Fruit fly (Drosophila melanogaster): Measurements from ENCODE around the gene GNBP3.

dm6 chr3L:8964458-8964857 lies 9.6 kb downstream of the GNBP3 start, which contains the start of gene ValRS-m:
- TF ChIP-seq CG10348 (GFP tag; IDR thresholded peaks at IDR 0.05) (no peak), Snoo (tag; optimal IDR thresholded peaks at IDR 0.05) (no peak), EcR (GFP tag; optimal IDR thresholded peaks at IDR 0.05) (no peak), CG15710 (tag; optimal IDR thresholded peaks at IDR 0.05) (no peak), CG32121 (GFP tag; IDR thresholded peaks at IDR 0.05) (no peak), fd96Ca (GFP tag; IDR thresholded peaks at IDR 0.05) (no peak), D1 (tag; optimal IDR thresholded peaks at IDR 0.05) (no peak), CG13204 (GFP tag; optimal IDR thresholded peaks at IDR 0.05) (no peak), gl (tag; optimal IDR thresholded peaks at IDR 0.05) (no peak)

All from whole organism, pupa.